Fruit fly (Drosophila melanogaster) whole organism, embryonic: ENCODE data around the gene CG7483.

Experiments
- CG10267 ChIP-seq: fragments of 200-800 bp; sonication (Bioruptor generic); optimal IDR thresholded peaks from 2 replicates; lab custom pipeline; 2018; ENCODE audit warnings: missing biosample characterization, mild to moderate bottlenecking, missing genetic modification characterization, moderate library complexity
- CG12236 ChIP-seq: fragments of 200-800 bp; sonication (Bioruptor generic); optimal IDR thresholded peaks from 2 replicates; lab custom pipeline; 2016; ENCODE audit warnings: missing biosample characterization, missing genetic modification characterization
- CG1233 ChIP-seq: fragments of 200-800 bp; sonication (Bioruptor generic); optimal IDR thresholded peaks from 4 replicates; lab custom pipeline; 2018; ENCODE audit warnings: missing biosample characterization, mild to moderate bottlenecking, missing genetic modification characterization
- CG13296 ChIP-seq: fragments of 200-800 bp; sonication (Bioruptor generic); optimal IDR thresholded peaks from 3 replicates; lab custom pipeline; 2018; ENCODE audit warnings: missing biosample characterization, mild to moderate bottlenecking, missing genetic modification characterization
- CG14014 ChIP-seq: fragments of 200-800 bp; sonication (Bioruptor generic); IDR thresholded peaks from 2 replicates; pipeline ENCODE4 v1.3.6; 2022; ENCODE audit warnings: missing biosample characterization, missing genetic modification characterization
- CG15479 ChIP-seq: fragments of 200-800 bp; sonication (Bioruptor generic); optimal IDR thresholded peaks from 3 replicates; lab custom pipeline; 2019; ENCODE audit warnings: missing biosample characterization, mild to moderate bottlenecking, missing genetic modification characterization, moderate library complexity
- CG2129 ChIP-seq: fragments of 200-800 bp; sonication (Bioruptor generic); IDR thresholded peaks from 2 replicates; pipeline ENCODE4 v1.3.6; 2022; ENCODE audit warnings: missing biosample characterization, missing genetic modification characterization; ENCODE audit not compliant: partially characterized antibody
- CG2202 ChIP-seq: fragments of 200-800 bp; sonication (Bioruptor generic); optimal IDR thresholded peaks from 2 replicates; lab custom pipeline; 2018; ENCODE audit warnings: missing biosample characterization, mild to moderate bottlenecking, missing genetic modification characterization
- CG32767 ChIP-seq: fragments of 200-800 bp; sonication (Bioruptor generic); IDR thresholded peaks from 2 replicates; pipeline ENCODE4 v1.3.6; 2022; ENCODE audit warnings: missing biosample characterization, missing genetic modification characterization
- CG33557 ChIP-seq: fragments of 200-800 bp; sonication (Bioruptor generic); optimal IDR thresholded peaks from 2 replicates; lab custom pipeline; 2019; ENCODE audit warnings: missing biosample characterization, mild to moderate bottlenecking, missing genetic modification characterization, moderate library complexity
- CG34224 ChIP-seq: fragments of 200-800 bp; sonication (Bioruptor generic); IDR thresholded peaks from 3 replicates; pipeline ENCODE4 v1.3.6; 2022; ENCODE audit warnings: missing biosample characterization, missing genetic modification characterization; ENCODE audit not compliant: partially characterized antibody
- CG43689 ChIP-seq: fragments of 200-800 bp; sonication (Bioruptor generic); IDR thresholded peaks from 2 replicates; pipeline ENCODE4 v1.3.6; 2022; ENCODE audit warnings: missing biosample characterization, missing genetic modification characterization
- CG7271 ChIP-seq: fragments of 200-800 bp; sonication (Bioruptor generic); optimal IDR thresholded peaks from 2 replicates; lab custom pipeline; 2018; ENCODE audit warnings: missing biosample characterization, mild to moderate bottlenecking, missing genetic modification characterization, moderate library complexity
- CG7372 ChIP-seq: fragments of 200-800 bp; sonication (Bioruptor generic); IDR thresholded peaks from 2 replicates; pipeline ENCODE4 v1.3.6; 2022; ENCODE audit warnings: missing biosample characterization, missing genetic modification characterization
- Chrac-16 ChIP-seq: fragments of 200-800 bp; sonication (Bioruptor generic); optimal IDR thresholded peaks from 3 replicates; lab custom pipeline; 2016; ENCODE audit warnings: missing biosample characterization, missing genetic modification characterization
- Dip2 ChIP-seq: fragments of 200-800 bp; sonication (Bioruptor generic); IDR thresholded peaks from 2 replicates; pipeline ENCODE4 v1.3.6; 2022; ENCODE audit warnings: missing biosample characterization, missing genetic modification characterization
- MBD-R2 ChIP-seq: fragments of 200-800 bp; sonication (Bioruptor generic); IDR thresholded peaks from 2 replicates; pipeline ENCODE4 v1.3.6; 2022; ENCODE audit warnings: missing biosample characterization, missing genetic modification characterization
- Nf-YB ChIP-seq: fragments of 200-800 bp; sonication (Bioruptor generic); optimal IDR thresholded peaks from 3 replicates; lab custom pipeline; 2019; ENCODE audit warnings: missing biosample characterization, mild to moderate bottlenecking, missing genetic modification characterization, moderate library complexity
- Nf-YC ChIP-seq: fragments of 200-800 bp; optimal IDR thresholded peaks from 3 replicates; lab custom pipeline; 2019; ENCODE audit warnings: missing biosample characterization, mild to moderate bottlenecking, missing genetic modification characterization, moderate library complexity
- Oli ChIP-seq: fragments of 200-800 bp; sonication (Bioruptor generic); optimal IDR thresholded peaks from 2 replicates; lab custom pipeline; 2018; ENCODE audit warnings: missing biosample characterization, mild to moderate bottlenecking, missing genetic modification characterization, moderate library complexity
- Pdp1 ChIP-seq, 2 experiments: fragments of 200-800 bp; sonication (Bioruptor generic); optimal IDR thresholded peaks; 3 replicates each; lab custom pipeline; 2016; ENCODE audit warnings: missing biosample characterization in 2 of 2, missing genetic modification characterization in 2 of 2, mild to moderate bottlenecking in 1 of 2, moderate library complexity in 1 of 2
- Scr ChIP-seq: fragments of 200-800 bp; sonication (Bioruptor generic); IDR thresholded peaks from 2 replicates; pipeline ENCODE4 v1.3.6; 2022; ENCODE audit warnings: missing biosample characterization, missing genetic modification characterization; ENCODE audit not compliant: partially characterized antibody
- Side ChIP-seq: fragments of 200-800 bp; sonication (Bioruptor generic); optimal IDR thresholded peaks from 2 replicates; lab custom pipeline; 2016; ENCODE audit warnings: missing biosample characterization, missing genetic modification characterization
- Taf1 ChIP-seq: fragments of 200-800 bp; sonication (Bioruptor generic); IDR thresholded peaks from 2 replicates; pipeline ENCODE4 v1.3.6; 2022; ENCODE audit warnings: missing biosample characterization, missing genetic modification characterization
- ac ChIP-seq: fragments of 200-800 bp; sonication (Bioruptor generic); optimal IDR thresholded peaks from 3 replicates; lab custom pipeline; 2017; ENCODE audit warnings: missing biosample characterization, mild to moderate bottlenecking, missing genetic modification characterization
- al ChIP-seq: fragments of 200-800 bp; sonication (Bioruptor generic); IDR thresholded peaks from 2 replicates; pipeline ENCODE4 v1.3.6; 2022; ENCODE audit warnings: missing biosample characterization, missing genetic modification characterization
- ap ChIP-seq: fragments of 200-800 bp; sonication (Bioruptor generic); IDR thresholded peaks from 2 replicates; pipeline ENCODE4 v1.3.6; 2022; ENCODE audit warnings: missing biosample characterization, missing genetic modification characterization
- ash1 ChIP-seq: fragments of 200-800 bp; sonication (Bioruptor generic); optimal IDR thresholded peaks from 2 replicates; lab custom pipeline; 2018; ENCODE audit warnings: missing biosample characterization, mild to moderate bottlenecking, missing genetic modification characterization
- caup ChIP-seq: fragments of 200-800 bp; sonication (Bioruptor generic); optimal IDR thresholded peaks from 3 replicates; lab custom pipeline; 2017; ENCODE audit warnings: missing biosample characterization, mild to moderate bottlenecking, missing genetic modification characterization, moderate library complexity; ENCODE audit not compliant: severe bottlenecking
- cg ChIP-seq: fragments of 200-800 bp; sonication (Bioruptor generic); optimal IDR thresholded peaks from 3 replicates; lab custom pipeline; 2019; ENCODE audit warnings: missing biosample characterization, mild to moderate bottlenecking, missing genetic modification characterization, moderate library complexity
- cwo ChIP-seq: fragments of 200-800 bp; sonication (Bioruptor generic); optimal IDR thresholded peaks from 3 replicates; lab custom pipeline; 2017; ENCODE audit warnings: missing biosample characterization, missing genetic modification characterization, mild to moderate bottlenecking, moderate library complexity, missing genetic modification reagents
- danr ChIP-seq: fragments of 200-800 bp; sonication (Bioruptor generic); IDR thresholded peaks from 2 replicates; pipeline ENCODE4 v1.3.6; 2022; ENCODE audit warnings: missing biosample characterization, missing genetic modification characterization
- dmrt11E ChIP-seq: fragments of 200-800 bp; sonication (Bioruptor generic); optimal IDR thresholded peaks from 3 replicates; lab custom pipeline; 2018; ENCODE audit warnings: missing biosample characterization, mild to moderate bottlenecking, missing genetic modification characterization, moderate library complexity
- en ChIP-seq: fragments of 200-800 bp; sonication (Bioruptor generic); optimal IDR thresholded peaks from 2 replicates; lab custom pipeline; 2016; ENCODE audit warnings: missing biosample characterization, missing genetic modification characterization
- esg ChIP-seq: fragments of 200-800 bp; sonication (Bioruptor generic); conservative IDR thresholded peaks from 2 replicates; pipeline ENCODE4 v1.3.6; 2022; ENCODE audit warnings: missing biosample characterization, missing genetic modification characterization
- gfzf ChIP-seq: fragments of 200-800 bp; sonication (Bioruptor generic); optimal IDR thresholded peaks from 2 replicates; lab custom pipeline; 2016; ENCODE audit warnings: missing biosample characterization, mild to moderate bottlenecking, missing genetic modification characterization, moderate library complexity
- her ChIP-seq: fragments of 200-800 bp; sonication (Bioruptor generic); optimal IDR thresholded peaks from 2 replicates; lab custom pipeline; 2016; ENCODE audit warnings: missing biosample characterization, missing genetic modification characterization
- hkb ChIP-seq, 2 experiments: fragments of 200-800 bp in 1 of 2; fragments of >200 bp in 1 of 2; sonication (Bioruptor generic) in 1 of 2; IDR thresholded peaks in 1 of 2; optimal IDR thresholded peaks in 1 of 2; 2 replicates each; pipeline versions ENCODE4 v1.3.6 to Lab custom; 2017 to 2022; ENCODE audit warnings: missing biosample characterization in 1 of 2, missing genetic modification characterization in 1 of 2
- insv ChIP-seq, 2 experiments: fragments of 200-800 bp; sonication (Bioruptor generic); optimal IDR thresholded peaks; 3 replicates each; lab custom pipeline; 2016 to 2018; ENCODE audit warnings: missing biosample characterization in 2 of 2, missing genetic modification characterization in 2 of 2
- kah ChIP-seq: fragments of 200-800 bp; sonication (Bioruptor generic); optimal IDR thresholded peaks from 2 replicates; lab custom pipeline; 2018; ENCODE audit warnings: missing biosample characterization, mild to moderate bottlenecking, missing genetic modification characterization
- mld ChIP-seq: fragments of 200-800 bp; sonication (Bioruptor generic); IDR thresholded peaks from 3 replicates; pipeline ENCODE4 v1.3.6; 2022; ENCODE audit warnings: missing biosample characterization, missing genetic modification characterization; ENCODE audit not compliant: partially characterized antibody
- org-1 ChIP-seq: fragments of 200-800 bp; sonication (Bioruptor generic); optimal IDR thresholded peaks from 2 replicates; lab custom pipeline; 2017; ENCODE audit warnings: missing biosample characterization, missing genetic modification characterization
- pum ChIP-seq: fragments of 200-800 bp; sonication (Bioruptor generic); optimal IDR thresholded peaks from 2 replicates; lab custom pipeline; 2016; ENCODE audit warnings: missing biosample characterization, missing genetic modification characterization
- pzg ChIP-seq: fragments of 200-800 bp; sonication (Bioruptor generic); optimal IDR thresholded peaks from 3 replicates; lab custom pipeline; 2018; ENCODE audit warnings: missing biosample characterization, mild to moderate bottlenecking, missing genetic modification characterization, moderate library complexity
- salm ChIP-seq: fragments of 200-800 bp; sonication (Bioruptor generic); optimal IDR thresholded peaks from 2 replicates; lab custom pipeline; 2018; ENCODE audit warnings: missing biosample characterization, mild to moderate bottlenecking, missing genetic modification characterization
- shn ChIP-seq: fragments of 200-800 bp; sonication (Bioruptor generic); optimal IDR thresholded peaks from 3 replicates; lab custom pipeline; 2016; ENCODE audit warnings: missing biosample characterization, missing genetic modification characterization
- slou ChIP-seq: fragments of 200-800 bp; sonication (Bioruptor generic); optimal IDR thresholded peaks from 3 replicates; lab custom pipeline; 2016; ENCODE audit warnings: missing biosample characterization, missing genetic modification characterization
- sqz ChIP-seq: fragments of 200-800 bp; sonication (Bioruptor generic); optimal IDR thresholded peaks from 3 replicates; lab custom pipeline; 2018; ENCODE audit warnings: missing biosample characterization, mild to moderate bottlenecking, missing genetic modification characterization
- unpg ChIP-seq: fragments of 200-800 bp; sonication (Bioruptor generic); optimal IDR thresholded peaks from 3 replicates; lab custom pipeline; 2018; ENCODE audit warnings: missing biosample characterization, mild to moderate bottlenecking, missing genetic modification characterization, moderate library complexity

CG7483 gene

DNA sequence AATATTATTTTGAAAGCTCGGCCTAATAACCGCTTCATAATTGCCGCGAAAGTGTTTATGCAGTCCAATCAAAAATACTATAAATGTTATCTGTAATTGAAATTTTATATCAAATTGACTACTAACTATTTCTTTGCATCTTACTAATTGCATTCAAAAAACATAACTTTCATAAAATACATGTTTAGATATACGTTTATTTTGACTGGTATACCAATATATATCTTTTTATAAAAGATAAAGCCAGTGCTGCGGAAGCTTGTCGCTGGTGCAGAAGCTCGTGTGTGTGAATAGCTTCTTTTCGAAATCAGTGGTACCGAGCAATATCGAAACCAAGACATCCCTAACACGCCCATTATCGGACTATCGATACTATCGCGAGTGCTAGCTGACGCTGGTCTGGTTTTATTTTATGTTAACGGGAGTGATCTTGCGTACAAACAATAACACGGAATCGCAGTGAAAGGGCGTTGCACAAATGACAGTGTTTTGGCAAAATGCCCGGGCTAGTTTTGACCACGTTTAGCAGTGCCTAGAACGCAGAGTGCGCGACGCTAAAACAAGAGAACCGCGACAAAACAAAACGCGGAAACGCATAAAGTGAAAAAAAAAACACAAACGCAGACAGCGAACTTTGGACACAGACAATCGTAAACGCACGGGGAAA lies 36.6 kb downstream of the CG7483 start, which contains the start of gene Atg13 (continued):
- TF ChIP-seq salm (no peak), shn (GFP tag; lab: Kevin White, UChicago) (no peak), en (no peak), esg (GFP tag; lab: Robert Waterston, UW) (no peak), unpg (GFP tag; lab: Kevin White, UChicago) (no peak), MBD-R2 (GFP tag; lab: Robert Waterston, UW) (peak; percentile 27; the same call in 1 of the 2 replicates), CG1233 (peak; percentile 10), gfzf (no peak), her (GFP tag; lab: Kevin White, UChicago) (no peak), Nf-YB (GFP tag; lab: Kevin White, UChicago) (no peak), CG33557 (GFP tag; lab: Kevin White, UChicago) (no peak), cg (no peak), Dip2 (GFP tag; lab: Robert Waterston, UW) (no peak), al (no peak), caup (GFP tag; lab: Kevin White, UChicago) (no peak), slou (GFP tag; lab: Kevin White, UChicago) (no peak), sqz (GFP tag; lab: Kevin White, UChicago) (peak; percentile 49), CG7271 (tag; lab: Kevin White, UChicago) (no peak), CG32767 (GFP tag; lab: Robert Waterston, UW) (no peak), CG14014 (GFP tag; lab: Robert Waterston, UW) (no peak), Oli (tag; lab: Kevin White, UChicago) (no peak), ac (GFP tag; lab: Kevin White, UChicago) (no peak), hkb (optimal IDR thresholded peaks at IDR 0.05; lab: Kevin White, UChicago) (peak; percentile 62), hkb (GFP tag; IDR thresholded peaks at IDR 0.05; lab: Robert Waterston, UW) (0 out of 2 replicates have a peak, but pooled peaks have one; percentile 11), CG2202 (tag; lab: Kevin White, UChicago) (no peak), CG13296 (GFP tag; lab: Kevin White, UChicago) (no peak), CG10267 (tag; lab: Kevin White, UChicago) (peak; percentile 36), mld (GFP tag; lab: Robert Waterston, UW) (peak; percentile 76; the same call in 2 of the 3 replicates), Nf-YC (tag; lab: Kevin White, UChicago) (peak; percentile 62), CG43689 (GFP tag; lab: Robert Waterston, UW) (no peak), Pdp1 (GFP tag; optimal IDR thresholded peaks at IDR 0.05; lab: Kevin White, UChicago) (peak in 1 of 2 experiments; percentile 9), Chrac-16 (GFP tag; lab: Kevin White, UChicago) (no peak), CG2129 (GFP tag; lab: Robert Waterston, UW) (peak; percentile 48), CG12236 (no peak), CG34224 (GFP tag; lab: Robert Waterston, UW) (peak; percentile 68), ap (no peak), CG7372 (GFP tag; lab: Robert Waterston, UW) (no peak), pum (GFP tag; lab: Kevin White, UChicago) (no peak), pzg (GFP tag; lab: Kevin White, UChicago) (peak; percentile 46), dmrt11E (tag; lab: Kevin White, UChicago) (peak; percentile 23), Taf1 (GFP tag; lab: Robert Waterston, UW) (no peak), danr (no peak), Side (GFP tag; lab: Kevin White, UChicago) (no peak), kah (GFP tag; lab: Kevin White, UChicago) (peak; percentile 8), insv (GFP tag; optimal IDR thresholded peaks at IDR 0.05; lab: Kevin White, UChicago) (no peak), org-1 (GFP tag; lab: Kevin White, UChicago) (no peak), CG15479 (GFP tag; lab: Kevin White, UChicago) (no peak), ash1 (GFP tag; lab: Kevin White, UChicago) (no peak), cwo (GFP tag; lab: Kevin White, UChicago) (no peak), Scr (peak; percentile 77)
